Fruit fly (Drosophila melanogaster): ENCODE measurements around the gene RpL34b.

DNA sequence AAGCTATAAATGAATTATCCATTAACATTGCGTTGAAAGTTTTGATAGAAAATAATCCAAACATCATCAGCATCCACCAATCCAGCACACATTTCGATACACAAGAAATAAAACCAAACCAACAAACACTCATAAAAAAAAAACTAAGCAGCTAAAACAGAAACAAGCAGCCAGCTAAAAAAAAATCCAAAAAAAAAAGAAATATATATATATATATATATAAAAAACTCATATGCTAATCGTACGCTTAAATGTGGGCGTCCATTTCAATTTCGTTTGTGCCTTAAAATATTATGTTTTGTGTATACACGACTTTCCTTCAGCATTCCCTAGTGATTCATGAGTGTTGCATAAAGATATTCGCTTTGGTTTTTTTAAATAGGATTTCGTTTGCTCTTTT is 41.0 kb upstream of the RpL34b start:
- TF ChIP-seq kay (GFP tag; ENCODE audit: borderline replicate concordance) (no peak), CG7101 (tag; optimal IDR thresholded peaks at IDR 0.05) (no peak), toe (GFP tag; optimal IDR thresholded peaks at IDR 0.05) (no peak), CG33017 (tag; optimal IDR thresholded peaks at IDR 0.05) (no peak), CG12768 (GFP tag; optimal IDR thresholded peaks at IDR 0.05) (no peak)

Measured in whole organism, adult.